Fruit fly (Drosophila melanogaster): ENCODE measurements around the gene Flo2.

The Flo2 gene

DNA sequence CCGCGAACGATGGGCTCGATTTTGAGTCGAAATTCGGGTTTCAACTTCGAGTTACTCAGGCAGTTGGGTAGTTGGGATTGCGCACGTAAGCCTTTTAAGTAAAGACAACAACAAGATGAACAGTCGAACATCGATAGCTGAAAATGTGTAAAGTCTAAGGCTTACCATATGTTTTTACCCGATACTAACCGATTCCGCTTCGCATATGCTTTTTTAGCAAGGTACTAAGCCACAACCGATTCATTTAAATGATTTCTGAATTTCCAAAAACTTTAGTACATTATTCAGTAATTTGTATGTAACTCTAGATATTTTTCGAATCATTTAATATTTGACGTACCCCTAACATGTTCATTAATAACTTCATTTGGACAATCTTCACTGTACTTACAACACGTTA is 58.4 kb downstream of the Flo2 start:
- TF ChIP-seq insv (optimal IDR thresholded peaks at IDR 0.05) (no peak), psq (optimal IDR thresholded peaks at IDR 0.05) (no peak), Myc (optimal IDR thresholded peaks at IDR 0.05) (no peak), Sin3A (optimal IDR thresholded peaks at IDR 0.05) (no peak), ttk (optimal IDR thresholded peaks at IDR 0.05) (no peak), h (optimal IDR thresholded peaks at IDR 0.05) (no peak)

DNA sequence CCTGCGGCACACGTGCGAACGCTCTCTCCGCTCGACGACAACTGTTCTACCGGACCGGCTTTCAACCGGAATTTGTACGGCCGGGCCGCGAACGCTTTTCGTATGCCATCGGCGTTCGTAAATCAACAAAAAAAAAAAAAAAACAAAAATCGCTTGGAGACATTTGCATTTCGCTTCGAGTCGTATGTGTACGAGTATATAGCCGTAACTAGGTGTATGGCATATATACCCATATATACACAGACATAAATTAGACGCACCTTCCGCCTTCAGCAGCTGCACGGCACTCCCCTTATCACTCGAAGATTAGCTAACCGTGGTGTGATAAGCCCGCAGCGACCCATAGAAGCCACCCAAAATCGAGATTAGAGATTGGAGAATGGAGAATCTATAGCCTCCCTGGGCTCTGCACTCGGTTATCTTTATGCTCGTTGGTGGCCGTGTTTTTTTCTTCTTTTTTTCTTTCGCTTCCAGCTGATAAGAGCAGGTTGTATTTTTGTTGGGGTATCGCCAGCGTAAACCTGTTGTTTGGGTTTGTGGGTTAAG is 66.4 kb downstream of the Flo2 start, which contains the start of gene CG9512:
Gene CG9512 (minus strand): TSS at position 51 of the 546 bp plus-strand sequence.
- TF ChIP-seq Myc (optimal IDR thresholded peaks at IDR 0.05) (no peak), psq (optimal IDR thresholded peaks at IDR 0.05) (no peak)

DNA sequence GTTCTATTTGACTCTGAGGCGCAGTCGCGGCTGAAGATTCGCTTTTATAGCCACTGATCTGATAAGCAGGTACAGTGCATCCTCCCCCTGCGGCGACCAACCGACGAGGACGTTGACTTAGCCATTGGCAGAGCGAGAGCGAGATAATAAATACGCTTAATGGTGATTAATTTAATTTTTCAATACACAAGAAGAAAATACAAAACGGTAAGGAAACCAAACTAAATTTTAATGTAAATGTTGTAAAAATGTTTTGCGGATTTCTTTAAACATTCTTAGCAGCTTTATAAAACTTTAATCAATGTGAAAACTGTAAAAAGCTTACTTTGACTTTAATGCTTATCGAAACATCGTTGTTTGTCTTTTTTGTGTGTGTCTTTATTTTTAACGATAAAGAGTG is 69.9 kb downstream of the Flo2 start:
- no peak for TF ChIP-seq Sin3A (optimal IDR thresholded peaks at IDR 0.05)
- TF ChIP-seq psq (optimal IDR thresholded peaks at IDR 0.05), result no peak
- TF ChIP-seq Myc (optimal IDR thresholded peaks at IDR 0.05), result no peak
- TF ChIP-seq ttk (optimal IDR thresholded peaks at IDR 0.05), result no peak
- TF ChIP-seq insv (optimal IDR thresholded peaks at IDR 0.05), result no peak
- no peak for TF ChIP-seq h (optimal IDR thresholded peaks at IDR 0.05)

DNA sequence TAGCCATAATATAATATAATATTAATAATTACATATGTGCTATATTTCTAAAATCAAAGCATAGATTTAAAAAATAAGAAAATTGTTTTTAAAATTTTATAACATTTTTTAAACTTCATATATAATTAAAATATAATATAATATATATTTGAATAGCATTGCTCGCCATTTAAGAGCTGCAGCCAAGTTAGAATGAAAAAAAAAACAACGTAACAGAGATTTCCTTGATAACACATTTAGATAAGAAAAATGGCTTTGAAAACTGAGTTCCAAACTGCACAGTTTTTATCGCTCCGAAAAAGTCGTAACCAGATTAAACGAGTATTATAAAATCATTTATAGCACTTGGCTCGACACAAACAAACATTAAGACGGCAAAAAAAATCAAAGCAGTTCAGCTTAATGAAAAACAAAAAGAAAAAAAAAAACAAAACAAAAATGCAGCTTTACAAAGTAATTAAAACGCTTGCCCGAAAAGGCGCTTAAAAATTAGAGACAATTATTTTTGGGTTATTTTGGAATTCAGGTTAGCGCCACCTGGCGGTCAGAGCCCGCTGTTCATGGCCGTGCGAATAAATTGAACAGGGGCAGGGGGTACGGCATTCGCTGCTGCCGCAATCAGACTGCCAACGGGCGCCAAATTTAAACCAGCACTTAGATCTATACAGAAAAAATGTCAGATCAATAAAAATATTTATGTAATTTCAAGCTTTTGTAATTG is 70.6 kb downstream of the Flo2 start, which contains the start of gene fiz:
Gene fiz (minus strand): TSS at position 51 of the 721 bp plus-strand sequence.
- no peak for TF ChIP-seq insv (optimal IDR thresholded peaks at IDR 0.05)

DNA sequence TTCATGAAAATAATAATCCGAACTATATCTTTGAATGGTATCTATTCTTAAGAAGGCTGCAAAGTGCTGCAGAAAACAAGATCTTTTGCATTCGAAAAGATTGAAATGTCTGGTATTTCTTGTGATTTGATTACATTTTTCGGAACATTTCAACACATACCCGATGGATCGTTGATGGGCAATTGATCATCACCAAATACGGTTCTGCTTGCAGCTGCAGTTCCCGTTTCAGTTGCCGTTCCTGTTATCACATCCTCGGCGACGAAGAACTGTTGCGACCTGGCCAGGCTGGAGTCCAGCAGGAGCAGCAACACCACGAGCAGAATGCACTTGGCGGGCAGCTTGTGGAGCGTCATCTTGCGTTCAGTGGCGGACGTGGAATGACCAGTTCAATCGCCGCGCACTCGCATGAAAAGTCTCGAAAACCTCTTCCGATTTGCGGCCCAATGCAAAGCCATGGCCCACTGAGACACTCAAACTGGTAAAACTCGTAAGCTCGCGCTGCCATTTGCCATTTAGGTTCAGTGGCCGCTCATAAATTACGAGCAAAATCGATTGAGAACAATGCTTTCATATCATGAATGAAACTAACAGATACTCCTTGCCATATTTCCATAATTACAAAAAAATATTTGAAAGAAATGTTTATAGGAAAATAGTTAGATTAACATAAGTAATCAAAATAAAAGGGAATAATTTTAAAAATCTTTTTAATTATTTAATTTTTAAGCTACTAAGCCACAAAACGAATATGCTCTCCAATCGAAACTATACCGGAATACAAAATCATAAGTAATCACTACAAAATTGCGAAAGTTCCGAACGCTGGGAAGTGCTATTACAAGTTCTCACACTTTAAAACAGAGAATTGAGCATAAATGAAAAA is 71.5 kb downstream of the Flo2 start, which contains the start of gene CG14406:
Gene CG14406 (minus strand): TSS at position 382 of the 886 bp plus-strand sequence.
- TF ChIP-seq h (optimal IDR thresholded peaks at IDR 0.05) (peak; percentile 84), ttk (optimal IDR thresholded peaks at IDR 0.05) (no peak)

DNA sequence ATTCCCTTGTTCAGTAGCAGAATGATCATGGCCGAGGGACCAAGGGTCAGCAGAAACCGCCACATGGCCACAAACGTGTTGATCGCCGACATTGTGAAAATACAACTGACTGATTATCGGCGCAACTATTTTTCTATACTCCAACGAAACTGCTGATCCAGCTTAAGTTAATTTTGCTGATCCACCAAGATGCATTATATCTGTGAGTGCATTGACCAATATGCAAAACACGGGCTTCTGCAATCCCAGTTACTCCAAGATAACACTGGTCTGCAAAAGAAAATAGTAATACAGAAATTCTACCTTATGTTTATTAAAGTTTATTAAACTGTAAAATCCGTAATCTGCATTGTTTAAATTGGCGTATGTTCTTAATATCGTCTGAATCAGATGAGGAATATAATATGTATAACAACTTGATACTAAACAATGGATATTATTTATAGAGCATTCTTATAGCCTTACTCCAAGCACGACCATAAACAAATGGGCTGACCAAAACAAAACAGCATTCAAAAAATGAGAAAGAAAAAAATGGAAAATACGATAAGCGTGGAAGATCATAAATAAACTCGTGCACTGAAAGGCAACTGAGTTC is 74.6 kb downstream of the Flo2 start, which contains the start of gene CG12398:
Gene CG12398 (minus strand): TSS at position 107 of the 598 bp plus-strand sequence.
- no peak for TF ChIP-seq h (optimal IDR thresholded peaks at IDR 0.05)
- TF ChIP-seq ttk (optimal IDR thresholded peaks at IDR 0.05), result no peak
- no peak for TF ChIP-seq Myc (optimal IDR thresholded peaks at IDR 0.05)
- no peak for TF ChIP-seq Sin3A (optimal IDR thresholded peaks at IDR 0.05)
- no peak for TF ChIP-seq insv (optimal IDR thresholded peaks at IDR 0.05)
- TF ChIP-seq psq (optimal IDR thresholded peaks at IDR 0.05), result no peak

DNA sequence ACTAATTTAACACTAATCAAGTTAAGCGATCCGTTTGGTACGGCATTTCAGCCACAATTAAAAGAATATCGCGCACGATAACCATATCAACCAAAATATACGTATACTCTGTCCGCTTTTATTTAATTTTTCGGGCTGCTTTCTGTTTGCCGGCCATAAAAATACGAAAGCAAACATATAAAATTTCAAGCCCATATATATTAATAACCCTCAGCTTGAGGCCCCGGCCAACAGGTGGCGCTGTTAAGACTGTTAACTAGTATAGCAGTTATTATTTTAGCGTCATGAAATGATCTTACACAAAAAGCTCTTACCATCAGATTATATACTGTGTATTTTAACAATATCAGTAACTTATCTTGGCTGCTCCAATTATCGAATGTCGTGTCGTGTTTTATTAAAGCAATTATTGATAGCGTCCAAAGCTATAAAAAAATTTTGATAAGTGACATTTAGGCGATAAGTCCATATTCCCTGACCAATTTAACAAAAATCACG is 79.6 kb downstream of the Flo2 start, which contains the start of gene Eo:
Gene Eo (minus strand): TSS at position 51 of the 498 bp plus-strand sequence.
- no peak for TF ChIP-seq psq (optimal IDR thresholded peaks at IDR 0.05)
- TF ChIP-seq ttk (optimal IDR thresholded peaks at IDR 0.05), result no peak
- TF ChIP-seq insv (optimal IDR thresholded peaks at IDR 0.05), result no peak
- no peak for TF ChIP-seq Sin3A (optimal IDR thresholded peaks at IDR 0.05)

DNA sequence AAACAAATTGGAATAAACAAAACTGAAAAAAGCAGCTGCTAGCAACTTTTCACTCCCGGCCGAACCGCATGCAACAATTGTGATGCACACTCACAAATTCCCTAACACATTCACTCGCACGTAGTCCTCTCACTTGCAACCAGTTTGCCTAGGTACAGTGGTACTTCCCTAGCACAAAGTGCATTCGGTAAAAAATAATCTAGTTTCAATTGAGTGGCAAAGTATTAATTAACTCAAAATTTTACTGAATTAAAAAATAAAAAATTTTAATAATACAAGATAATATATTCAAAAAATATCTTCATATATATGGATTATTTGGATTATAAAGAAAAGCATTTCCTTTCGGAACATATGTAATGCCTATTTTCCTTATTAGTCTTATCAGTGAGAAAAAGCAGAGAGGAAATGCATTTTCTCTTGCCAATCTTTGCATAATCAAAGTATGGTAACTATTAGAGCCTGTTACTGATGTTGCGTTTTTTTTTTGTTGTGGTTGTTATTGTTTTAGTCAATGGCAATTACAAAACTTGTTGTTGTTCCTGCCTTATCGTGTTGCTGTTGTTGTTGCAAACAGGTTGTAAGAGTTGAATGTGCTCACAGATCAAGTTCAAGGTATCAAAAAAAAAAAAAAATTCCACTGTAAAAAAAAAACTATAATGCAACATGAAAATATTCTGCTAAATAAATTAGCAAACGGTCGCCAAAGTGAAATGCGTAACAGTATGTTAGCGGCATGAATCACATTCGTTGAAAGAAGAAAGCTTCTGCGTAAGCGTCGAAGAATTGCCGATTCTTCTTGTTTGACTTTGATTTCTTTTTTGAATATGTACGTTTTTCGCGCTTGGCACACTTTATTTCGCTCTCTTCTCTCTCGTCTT is 83.5 kb downstream of the Flo2 start:
- TF ChIP-seq Sin3A (optimal IDR thresholded peaks at IDR 0.05) (no peak), ttk (optimal IDR thresholded peaks at IDR 0.05) (no peak), psq (optimal IDR thresholded peaks at IDR 0.05) (no peak), h (optimal IDR thresholded peaks at IDR 0.05) (no peak), insv (optimal IDR thresholded peaks at IDR 0.05) (no peak), Myc (optimal IDR thresholded peaks at IDR 0.05) (no peak)

DNA sequence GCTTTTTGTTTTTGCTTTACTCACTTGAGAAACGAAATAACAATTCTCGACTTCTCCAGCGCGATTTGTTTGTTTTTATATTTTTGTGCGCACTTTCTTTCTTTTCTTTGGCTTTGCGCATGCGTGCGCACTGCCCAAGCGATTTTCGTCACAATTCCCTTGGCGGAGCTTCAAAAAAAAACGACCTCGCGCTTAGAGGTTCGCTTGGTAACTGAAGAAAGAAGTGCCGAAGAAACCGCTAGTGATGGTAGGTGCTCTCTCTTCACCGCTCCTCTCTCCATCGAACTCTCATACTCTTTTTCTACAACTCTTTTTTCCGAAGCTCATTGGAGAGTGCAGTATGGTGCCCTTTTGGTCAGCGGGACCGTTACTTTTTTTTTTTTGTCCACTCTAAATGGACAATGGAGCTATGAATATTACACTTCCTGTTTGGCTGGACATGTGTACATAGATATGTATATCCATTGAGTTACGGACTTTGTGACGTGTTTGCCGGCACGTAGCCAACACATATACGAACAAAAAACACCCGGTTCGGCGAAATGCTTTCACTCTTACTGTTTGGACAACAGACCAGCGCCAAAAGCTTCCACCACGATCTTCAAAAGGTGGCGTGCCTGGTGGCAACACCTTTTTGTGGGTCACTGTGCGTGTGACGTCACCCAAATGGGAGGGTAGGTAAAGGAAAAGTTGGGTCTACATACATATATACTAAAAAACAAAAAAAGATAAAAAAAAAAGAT is 84.3 kb downstream of the Flo2 start, which contains the start of gene CG9503:
Gene CG9503 (minus strand): TSS at position 217 of the 743 bp plus-strand sequence.
- TF ChIP-seq psq (optimal IDR thresholded peaks at IDR 0.05) (no peak), ttk (optimal IDR thresholded peaks at IDR 0.05) (no peak), Myc (optimal IDR thresholded peaks at IDR 0.05) (no peak), Sin3A (optimal IDR thresholded peaks at IDR 0.05) (no peak), h (optimal IDR thresholded peaks at IDR 0.05) (no peak), insv (optimal IDR thresholded peaks at IDR 0.05) (no peak)

DNA sequence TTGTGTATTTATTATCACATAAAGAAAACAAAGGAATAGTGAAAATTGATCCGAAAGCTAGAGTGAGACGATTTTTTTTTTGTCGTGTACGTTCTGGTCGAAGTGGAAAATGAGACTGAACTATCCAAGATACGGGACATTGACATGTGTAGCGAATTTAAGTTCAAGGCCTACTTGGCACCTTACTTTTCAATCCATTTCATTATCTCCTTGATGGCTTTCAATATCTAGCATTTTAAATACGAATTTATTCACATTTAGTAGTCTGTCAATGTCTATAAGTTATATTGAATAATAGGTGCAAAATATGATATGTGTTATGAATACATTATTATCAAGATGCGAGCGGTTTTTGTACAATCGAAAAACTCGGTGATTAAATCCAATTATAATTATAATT is 89.7 kb downstream of the Flo2 start, which contains the start of gene CG32591:
Gene CG32591 (minus strand): TSS at position 101 of the 400 bp plus-strand sequence.
- TF ChIP-seq Sin3A (optimal IDR thresholded peaks at IDR 0.05) (no peak), Myc (optimal IDR thresholded peaks at IDR 0.05) (no peak), insv (optimal IDR thresholded peaks at IDR 0.05) (no peak), ttk (optimal IDR thresholded peaks at IDR 0.05) (no peak), psq (optimal IDR thresholded peaks at IDR 0.05) (no peak), h (optimal IDR thresholded peaks at IDR 0.05) (no peak)

Data from Kc167 (cell line).